Fruit fly (Drosophila melanogaster) whole organism, prepupa: ENCODE data around the gene CG15529.
A peak's percentile ranks its signal among the peaks of the same experiment; 100 is the strongest.

Source experiments
- CG10631 ChIP-seq: fragments of 200-800 bp; sonication (Bioruptor generic); optimal IDR thresholded peaks from 2 replicates; lab custom pipeline; 2016; ENCODE audit warnings: missing biosample characterization, missing genetic modification characterization
- Ets96B ChIP-seq: fragments of 200-800 bp; optimal IDR thresholded peaks from 2 replicates; lab custom pipeline; 2019; ENCODE audit warnings: missing biosample characterization, mild to moderate bottlenecking, missing genetic modification characterization, moderate library complexity

DNA sequence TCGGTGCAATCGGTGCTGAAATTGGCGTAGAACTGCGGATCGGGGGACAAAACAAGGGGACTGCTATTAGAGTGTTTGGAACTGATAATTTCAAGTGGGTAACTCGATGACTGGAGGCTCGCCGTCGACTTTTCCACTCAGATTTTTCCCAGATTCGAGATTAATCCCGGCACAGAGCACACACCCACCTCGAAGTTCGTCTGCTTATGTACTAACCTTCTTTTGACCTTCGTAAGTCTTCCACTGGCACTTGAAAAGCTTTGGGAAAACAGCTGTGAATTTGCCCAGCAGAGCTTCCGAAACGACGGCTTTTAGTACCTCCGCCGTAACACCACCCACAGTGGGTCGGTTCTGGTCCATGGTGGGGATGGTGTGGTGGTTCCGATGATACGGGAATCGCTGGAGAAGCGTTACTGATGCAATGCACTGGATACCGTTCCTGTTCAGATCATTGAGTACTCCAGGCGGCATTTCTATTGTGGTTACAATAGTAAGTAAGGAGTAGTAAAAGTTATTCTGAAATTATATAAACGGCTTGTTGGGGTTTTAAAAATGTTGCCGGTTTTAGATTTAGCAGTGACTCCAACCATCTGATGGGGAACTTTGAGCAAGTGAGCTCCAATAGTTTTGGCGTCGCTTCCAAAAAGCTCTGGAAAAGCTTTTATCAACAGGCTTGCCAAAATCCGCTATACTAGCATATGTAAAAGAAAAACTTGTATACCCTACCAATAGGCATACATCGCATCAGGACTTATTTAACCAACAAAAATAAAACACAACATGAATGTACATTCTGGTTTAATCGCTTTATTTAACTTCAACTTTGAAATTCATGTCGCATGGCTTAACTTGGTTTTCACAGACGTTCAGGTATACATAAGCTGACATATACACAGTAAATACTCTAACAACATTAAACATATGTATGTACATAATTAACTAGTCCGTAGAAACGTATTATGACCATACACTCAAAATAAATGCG lies 17.5 kb upstream of the CG15529 start, which contains the start of gene Tpi:
- no peak for TF ChIP-seq Ets96B (tag; lab: Kevin White, UChicago)
- TF ChIP-seq CG10631 (GFP tag; lab: Kevin White, UChicago), result peak; percentile 62
